Fruit fly (Drosophila melanogaster) whole organism, wandering third instar larva: ENCODE data around the gene CG31805.

Source experiments
- Abd-B ChIP-seq: fragments of >200 bp; optimal IDR thresholded peaks from 2 replicates; lab custom pipeline; 2017; ENCODE audit warnings: missing biosample characterization, missing genetic modification characterization
- CG32264 ChIP-seq: fragments of 200-800 bp; sonication (Bioruptor generic); optimal IDR thresholded peaks from 2 replicates; lab custom pipeline; 2016; ENCODE audit warnings: missing biosample characterization, missing genetic modification characterization
- CG9705 ChIP-seq: fragments of 200-800 bp; sonication (Bioruptor generic); optimal IDR thresholded peaks from 2 replicates; lab custom pipeline; 2018; ENCODE audit warnings: missing biosample characterization, mild to moderate bottlenecking, missing genetic modification characterization
- CrebA ChIP-seq: fragments of 200-800 bp; sonication (Bioruptor generic); optimal IDR thresholded peaks from 2 replicates; lab custom pipeline; 2016; ENCODE audit warnings: missing biosample characterization, mild to moderate bottlenecking, missing genetic modification characterization, borderline replicate concordance
- Dfd ChIP-seq: fragments of >200 bp; optimal IDR thresholded peaks from 2 replicates; lab custom pipeline; 2017; ENCODE audit warnings: missing biosample characterization, missing genetic modification characterization
- Dif ChIP-seq: fragments of 200-275, 200-300 bp; sonication (Bioruptor generic); optimal IDR thresholded peaks from 2 replicates; lab custom pipeline; 2018; ENCODE audit warnings: missing biosample characterization, missing genetic modification characterization; ENCODE audit not compliant: partially characterized antibody
- GATAd ChIP-seq: sonication (Bioruptor generic); optimal IDR thresholded peaks from 2 replicates; lab custom pipeline; 2016; ENCODE audit warnings: missing biosample characterization, missing genetic modification characterization
- HLH106 ChIP-seq: fragments of 200-800 bp; optimal IDR thresholded peaks from 3 replicates; lab custom pipeline; 2019; ENCODE audit warnings: missing biosample characterization, mild to moderate bottlenecking, missing genetic modification characterization, moderate library complexity
- Hnf4 ChIP-seq: fragments of 200-800 bp; sonication (Bioruptor generic); optimal IDR thresholded peaks from 2 replicates; lab custom pipeline; 2016; ENCODE audit warnings: missing biosample characterization, mild to moderate bottlenecking, missing genetic modification characterization
- Hr78 ChIP-seq: fragments of >200 bp; optimal IDR thresholded peaks from 2 replicates; lab custom pipeline; 2017; ENCODE audit warnings: missing biosample characterization, missing genetic modification characterization
- Hr83 ChIP-seq: fragments of 200-300 bp; sonication (Bioruptor generic); optimal IDR thresholded peaks from 2 replicates; lab custom pipeline; 2016; ENCODE audit warnings: missing biosample characterization, mild to moderate bottlenecking, missing genetic modification characterization, moderate library complexity; ENCODE audit not compliant: poor library complexity, severe bottlenecking
- Jra ChIP-seq: sonication (Bioruptor generic); optimal IDR thresholded peaks from 2 replicates; lab custom pipeline; 2016; ENCODE audit warnings: missing biosample characterization, missing genetic modification characterization
- Mio ChIP-seq: sonication (Bioruptor generic); optimal IDR thresholded peaks from 2 replicates; lab custom pipeline; 2016; ENCODE audit warnings: missing biosample characterization, missing genetic modification characterization
- N ChIP-seq: fragments of >200 bp; optimal IDR thresholded peaks from 2 replicates; lab custom pipeline; 2018; ENCODE audit warnings: missing biosample characterization, missing external identifiers, missing genetic modification characterization
- OdsH ChIP-seq: fragments of 200-800 bp; sonication (Bioruptor generic); optimal IDR thresholded peaks from 2 replicates; lab custom pipeline; 2016; ENCODE audit warnings: missing biosample characterization, mild to moderate bottlenecking, missing genetic modification characterization
- Rel ChIP-seq, 2 experiments: fragments of 200-800 bp; sonication (Bioruptor generic) in 1 of 2; optimal IDR thresholded peaks; 2 replicates in 1 of 2; 3 replicates in 1 of 2; lab custom pipeline; 2016 to 2019; ENCODE audit warnings: mild to moderate bottlenecking in 2 of 2, missing biosample characterization in 2 of 2, missing genetic modification characterization in 2 of 2, moderate library complexity in 1 of 2
- Vsx2 ChIP-seq: fragments of 200-300, 225-300 bp; sonication (Bioruptor generic); optimal IDR thresholded peaks from 2 replicates; lab custom pipeline; 2018; ENCODE audit warnings: missing biosample characterization, missing genetic modification characterization; ENCODE audit not compliant: partially characterized antibody
- br ChIP-seq: fragments of 200-800 bp; sonication (Bioruptor generic); optimal IDR thresholded peaks from 2 replicates; lab custom pipeline; 2016; ENCODE audit warnings: missing biosample characterization, missing genetic modification characterization
- brk ChIP-seq: fragments of 200-800 bp; sonication (Bioruptor generic); optimal IDR thresholded peaks from 2 replicates; lab custom pipeline; 2016; ENCODE audit warnings: missing biosample characterization, mild to moderate bottlenecking, missing genetic modification characterization
- dmrt93B ChIP-seq: fragments of 200-800 bp; sonication (Bioruptor generic); optimal IDR thresholded peaks from 2 replicates; lab custom pipeline; 2018; ENCODE audit warnings: missing biosample characterization, mild to moderate bottlenecking, missing genetic modification characterization
- dsf ChIP-seq: sonication (Bioruptor generic); optimal IDR thresholded peaks from 2 replicates; lab custom pipeline; 2016; ENCODE audit warnings: missing biosample characterization, missing genetic modification characterization, borderline replicate concordance
- ey ChIP-seq: fragments of 200-800 bp; sonication (Bioruptor generic); optimal IDR thresholded peaks from 2 replicates; lab custom pipeline; 2016; ENCODE audit warnings: missing biosample characterization, missing genetic modification characterization
- foxo ChIP-seq, 2 experiments: fragments of 200-800 bp; sonication (Bioruptor generic); optimal IDR thresholded peaks; 2 replicates in 1 of 2; 3 replicates in 1 of 2; lab custom pipeline; 2016 to 2017; ENCODE audit warnings: missing biosample characterization in 2 of 2, missing genetic modification characterization in 2 of 2
- fru ChIP-seq: fragments of 200-800 bp; sonication (Bioruptor generic); optimal IDR thresholded peaks from 3 replicates; lab custom pipeline; 2016; ENCODE audit warnings: missing biosample characterization, mild to moderate bottlenecking, missing genetic modification characterization
- h ChIP-seq: fragments of 200-800 bp; sonication (Bioruptor generic); optimal IDR thresholded peaks from 3 replicates; lab custom pipeline; 2016; ENCODE audit warnings: missing biosample characterization, mild to moderate bottlenecking, missing genetic modification characterization
- jim ChIP-seq: fragments of 175-275, 200-325 bp; sonication (Bioruptor generic); optimal IDR thresholded peaks from 2 replicates; lab custom pipeline; 2016; ENCODE audit warnings: missing biosample characterization, mild to moderate bottlenecking, missing genetic modification characterization
- pan ChIP-seq: fragments of >200 bp; optimal IDR thresholded peaks from 2 replicates; lab custom pipeline; 2017
- psq ChIP-seq: fragments of 200-800 bp; sonication (Bioruptor generic); optimal IDR thresholded peaks from 3 replicates; lab custom pipeline; 2017; ENCODE audit warnings: missing biosample characterization, mild to moderate bottlenecking, missing genetic modification characterization, moderate library complexity
- sage ChIP-seq: fragments of 200-800 bp; sonication (Bioruptor generic); optimal IDR thresholded peaks from 2 replicates; lab custom pipeline; 2016; ENCODE audit warnings: missing biosample characterization, mild to moderate bottlenecking, missing genetic modification characterization
- sv ChIP-seq: fragments of 200-800 bp; sonication (Bioruptor generic); optimal IDR thresholded peaks from 3 replicates; lab custom pipeline; 2016; ENCODE audit warnings: missing biosample characterization, missing genetic modification characterization

Gene CG31805

dm6 chr2L:16880930-16881329, 19.3 kb downstream of the CG31805 start (continued):
- TF ChIP-seq psq (no peak), h (GFP tag; lab: Kevin White, UChicago) (peak; percentile 13), Vsx2 (GFP tag; lab: Kevin White, UChicago) (peak; percentile 14), brk (GFP tag; lab: Kevin White, UChicago) (no peak), ey (GFP tag; lab: Kevin White, UChicago) (no peak), Rel (GFP tag; optimal IDR thresholded peaks at IDR 0.05; lab: Kevin White, UChicago) (no peak), Rel (tag; optimal IDR thresholded peaks at IDR 0.05; lab: Kevin White, UChicago) (peak; percentile 29), GATAd (no peak), br (GFP tag; lab: Kevin White, UChicago) (peak; percentile 4), Dfd (no peak), pan (lab: Kevin White, UChicago) (no peak), dsf (no peak), Hnf4 (GFP tag; lab: Kevin White, UChicago) (no peak), OdsH (GFP tag; lab: Kevin White, UChicago) (no peak), CG32264 (GFP tag; lab: Kevin White, UChicago) (no peak)

- no peak for TF ChIP-seq CrebA (GFP tag; lab: Kevin White, UChicago)
- no peak for TF ChIP-seq Dfd
These were observed 21.0 kb downstream of the CG31805 start, which contains the start of the genes CG32832, CG31743 and CG34313 for dm6 chr2L:16879288-16879687. Gene CG32832, minus strand, starts transcription at chr2L:16879290. Gene CG31743, plus strand, starts transcription at chr2L:16879517. Gene CG34313, plus strand, starts transcription at chr2L:16879517.

dm6 chr2L:16877678-16878077, 22.6 kb downstream of the CG31805 start:
- TF ChIP-seq fru: no peak
- TF ChIP-seq HLH106 (tag; lab: Kevin White, UChicago): no peak
- no peak for TF ChIP-seq Hr83 (GFP tag; lab: Kevin White, UChicago)
- TF ChIP-seq N (GFP tag; lab: Kevin White, UChicago): no peak
- TF ChIP-seq pan (lab: Kevin White, UChicago): no peak
- no peak for TF ChIP-seq CrebA (GFP tag; lab: Kevin White, UChicago)
- no peak for TF ChIP-seq ey (GFP tag; lab: Kevin White, UChicago)
- TF ChIP-seq CG32264 (GFP tag; lab: Kevin White, UChicago): no peak
- no peak for TF ChIP-seq sage (GFP tag; lab: Kevin White, UChicago)
- TF ChIP-seq dmrt93B (GFP tag; lab: Kevin White, UChicago): no peak
- TF ChIP-seq h (GFP tag; lab: Kevin White, UChicago): no peak
- TF ChIP-seq Vsx2 (GFP tag; lab: Kevin White, UChicago): no peak
- no peak for TF ChIP-seq dsf
- no peak for TF ChIP-seq Dfd
- no peak for TF ChIP-seq Dif
- TF ChIP-seq sv (GFP tag; lab: Kevin White, UChicago): no peak
- no peak for TF ChIP-seq foxo (GFP tag; optimal IDR thresholded peaks at IDR 0.05; lab: Kevin White, UChicago)
- TF ChIP-seq Hr78 (GFP tag; lab: Kevin White, UChicago): no peak

dm6 chr2L:16876555-16876954, 23.7 kb downstream of the CG31805 start:
- TF ChIP-seq Rel (GFP tag; optimal IDR thresholded peaks at IDR 0.05; lab: Kevin White, UChicago) (no peak), Rel (tag; optimal IDR thresholded peaks at IDR 0.05; lab: Kevin White, UChicago) (peak; percentile 57), CrebA (GFP tag; lab: Kevin White, UChicago) (no peak)

- TF ChIP-seq dsf (no peak), jim (GFP tag; lab: Kevin White, UChicago) (no peak), Vsx2 (GFP tag; lab: Kevin White, UChicago) (no peak), GATAd (no peak), br (GFP tag; lab: Kevin White, UChicago) (no peak), CG9705 (GFP tag; lab: Kevin White, UChicago) (no peak), Abd-B (GFP tag; lab: Kevin White, UChicago) (no peak), Rel (GFP tag; optimal IDR thresholded peaks at IDR 0.05; lab: Kevin White, UChicago) (no peak), Rel (tag; optimal IDR thresholded peaks at IDR 0.05; lab: Kevin White, UChicago) (no peak), Jra (GFP tag; lab: Kevin White, UChicago) (no peak), Hnf4 (GFP tag; lab: Kevin White, UChicago) (no peak), Mio (GFP tag; lab: Kevin White, UChicago) (no peak), Dfd (no peak), pan (lab: Kevin White, UChicago) (no peak), dmrt93B (GFP tag; lab: Kevin White, UChicago) (no peak)
These were observed 25.3 kb downstream of the CG31805 start for dm6 chr2L:16874924-16875323.
